Worm (Caenorhabditis elegans): ENCODE data around the gene lido-12.
A peak's percentile ranks its signal among the peaks of the same experiment; 100 is the strongest.

The lido-12 gene

DNA sequence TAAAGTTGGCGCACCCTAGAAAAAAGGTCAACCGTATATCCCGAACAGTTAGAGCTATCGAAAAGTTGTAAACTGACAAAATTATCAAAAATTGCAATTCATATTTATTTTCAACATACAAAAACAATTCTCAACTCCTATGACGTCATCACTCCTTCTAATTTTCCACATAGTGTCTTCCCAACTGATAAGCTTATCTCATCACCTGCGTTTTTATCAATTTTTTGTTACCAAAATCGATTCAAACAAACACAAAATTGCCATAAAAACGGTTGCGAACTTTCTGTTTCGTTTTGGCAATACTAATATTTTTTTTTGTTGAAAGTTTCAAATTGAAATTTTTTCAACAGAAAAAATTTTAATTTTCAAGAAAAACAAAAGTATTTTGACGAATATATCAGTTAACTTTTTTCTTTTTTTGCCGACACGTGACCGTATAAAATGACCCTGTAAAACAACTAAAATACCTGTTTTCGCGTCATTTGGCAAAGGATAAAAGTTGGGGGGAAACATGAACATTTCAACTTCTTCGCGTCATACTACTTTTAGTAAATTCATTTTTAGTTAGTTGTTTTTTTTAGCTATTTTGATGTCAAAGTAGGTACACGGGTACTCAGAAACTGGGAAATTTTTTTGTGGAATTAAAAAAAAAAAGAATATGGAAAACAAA is 29.9 kb upstream of the lido-12 start:
- no peak for TF ChIP-seq ceh-63 (GFP tag; optimal IDR thresholded peaks at IDR 0.05)
- TF ChIP-seq zag-1 (tag; optimal IDR thresholded peaks at IDR 0.05): no peak
- peak; percentile 30 for TF ChIP-seq skn-1 (tag; optimal IDR thresholded peaks at IDR 0.05)
- TF ChIP-seq elt-2 (tag; optimal IDR thresholded peaks at IDR 0.05): peak; percentile 91
- no peak for TF ChIP-seq ama-1 (optimal IDR thresholded peaks at IDR 0.05)
- no peak for TF ChIP-seq efl-3 (GFP tag; optimal IDR thresholded peaks at IDR 0.05)
- TF ChIP-seq irx-1 (tag; optimal IDR thresholded peaks at IDR 0.05): no peak
- TF ChIP-seq nhr-237 (tag; optimal IDR thresholded peaks at IDR 0.05): no peak
- no peak for TF ChIP-seq nhr-90 (tag; optimal IDR thresholded peaks at IDR 0.05; ENCODE audit: poor library complexity)
- peak; percentile 14 for TF ChIP-seq mep-1 (tag; optimal IDR thresholded peaks at IDR 0.05)
- no peak for TF ChIP-seq hpl-2 (GFP tag; optimal IDR thresholded peaks at IDR 0.05)
- TF ChIP-seq vab-15 (tag; optimal IDR thresholded peaks at IDR 0.05): no peak
- TF ChIP-seq snu-23 (GFP tag; optimal IDR thresholded peaks at IDR 0.05): peak; percentile 43
- TF ChIP-seq nhr-20 (tag; optimal IDR thresholded peaks at IDR 0.05): peak; percentile 14
- no peak for TF ChIP-seq fos-1 (tag; optimal IDR thresholded peaks at IDR 0.05)
- no peak for TF ChIP-seq nhr-84 (tag; optimal IDR thresholded peaks at IDR 0.05)
- TF ChIP-seq pqm-1 (tag; optimal IDR thresholded peaks at IDR 0.05): peak; percentile 14
- no peak for TF ChIP-seq ceh-8 (GFP tag; optimal IDR thresholded peaks at IDR 0.05)
- TF ChIP-seq isw-1 (GFP tag; IDR thresholded peaks at IDR 0.05): no peak
- TF ChIP-seq alr-1 (tag; optimal IDR thresholded peaks at IDR 0.05; ENCODE audit: borderline replicate concordance): no peak
- no peak for TF ChIP-seq nhr-77 (tag; optimal IDR thresholded peaks at IDR 0.05)
- TF ChIP-seq unc-30 (tag; optimal IDR thresholded peaks at IDR 0.05): no peak
- no peak for TF ChIP-seq nhr-12 (tag; optimal IDR thresholded peaks at IDR 0.05)
- TF ChIP-seq lin-39 (tag; optimal IDR thresholded peaks at IDR 0.05): no peak
- peak; percentile 49 for TF ChIP-seq blmp-1 (tag; optimal IDR thresholded peaks at IDR 0.05)
- no peak for TF ChIP-seq ztf-11 (tag; optimal IDR thresholded peaks at IDR 0.05)
- peak; percentile 48 for TF ChIP-seq lin-14 (GFP tag; optimal IDR thresholded peaks at IDR 0.05)
- no peak for TF ChIP-seq tbx-2 (tag; optimal IDR thresholded peaks at IDR 0.05)
- peak in 2 of 6 experiments; percentile 25 to 42 for TF ChIP-seq elt-3 (tag; optimal IDR thresholded peaks at IDR 0.05)
- no peak for TF ChIP-seq hlh-4 (tag; optimal IDR thresholded peaks at IDR 0.05)
- TF ChIP-seq nhr-85 (tag): peak; percentile 87
- TF ChIP-seq unc-98 (GFP tag; IDR thresholded peaks at IDR 0.05): no peak
- no peak for TF ChIP-seq snpc-4 (tag; optimal IDR thresholded peaks at IDR 0.05)
- no peak for TF ChIP-seq ets-5 (GFP tag; IDR thresholded peaks at IDR 0.05)
- TF ChIP-seq mab-9 (GFP tag; IDR thresholded peaks at IDR 0.05): no peak
- peak in 1 of 2 experiments; percentile 16 for TF ChIP-seq lsy-2 (tag; optimal IDR thresholded peaks at IDR 0.05)
- no peak for TF ChIP-seq nhr-28 (tag; optimal IDR thresholded peaks at IDR 0.05)
- TF ChIP-seq ceh-90 (tag; optimal IDR thresholded peaks at IDR 0.05): no peak
- TF ChIP-seq fkh-8 (tag; optimal IDR thresholded peaks at IDR 0.05): no peak
- TF ChIP-seq sox-4 (tag; optimal IDR thresholded peaks at IDR 0.05): no peak
- TF ChIP-seq unc-62 (GFP tag; optimal IDR thresholded peaks at IDR 0.05): no peak
- TF ChIP-seq efl-1 (optimal IDR thresholded peaks at IDR 0.05): peak in 1 of 2 experiments; percentile 8
- peak in 1 of 2 experiments; percentile 1 for TF ChIP-seq efl-1 (GFP tag; optimal IDR thresholded peaks at IDR 0.05 in 1 of 2)
- no peak for TF ChIP-seq pax-3 (tag; optimal IDR thresholded peaks at IDR 0.05)
- TF ChIP-seq tlp-1 (tag; optimal IDR thresholded peaks at IDR 0.05): peak; percentile 51
- peak in 1 of 2 experiments; percentile 38 for TF ChIP-seq lin-35 (GFP tag; optimal IDR thresholded peaks at IDR 0.05)
- no peak for TF ChIP-seq unc-86 (tag; optimal IDR thresholded peaks at IDR 0.05)
- TF ChIP-seq dpl-1 (GFP tag; optimal IDR thresholded peaks at IDR 0.05): no peak
- no peak for TF ChIP-seq jun-1 (tag; optimal IDR thresholded peaks at IDR 0.05)
- peak in 1 of 2 experiments; percentile 23 for TF ChIP-seq mdl-1 (tag; optimal IDR thresholded peaks at IDR 0.05)
- peak; percentile 83 for TF ChIP-seq grh-1 (GFP tag; IDR thresholded peaks at IDR 0.05)
- no peak for TF ChIP-seq ceh-82 (tag; optimal IDR thresholded peaks at IDR 0.05)
